Worm (Caenorhabditis elegans) whole organism, early embryonic: ENCODE data around the gene F58B3.4.
A peak's percentile ranks its signal among the peaks of the same experiment; 100 is the strongest.

ENCODE experiments used
- ama-1 ChIP-seq: fragments of 150-350 bp; optimal IDR thresholded peaks from 2 replicates; lab custom pipeline; 2014
- hmg-4 ChIP-seq: fragments of 200-800 bp; sonication (Bioruptor generic); optimal IDR thresholded peaks from 2 replicates; lab custom pipeline; 2018; ENCODE audit warnings: mild to moderate bottlenecking, missing genetic modification characterization, missing compliant biosample characterization
- pes-1 ChIP-seq: fragments of 200-800 bp; sonication (Bioruptor generic); IDR thresholded peaks from 2 replicates; pipeline ENCODE4 v1.3.6; 2022; ENCODE audit warnings: missing genetic modification reagents, missing genetic modification characterization, missing compliant biosample characterization
- sea-1 ChIP-seq: fragments of 200-800 bp; sonication (Bioruptor generic); conservative IDR thresholded peaks from 2 replicates; pipeline ENCODE4 v1.3.6; 2022; ENCODE audit warnings: missing genetic modification characterization, missing compliant biosample characterization
- tbx-37 ChIP-seq: fragments of 200-800 bp; sonication (Bioruptor generic); conservative IDR thresholded peaks from 2 replicates; pipeline ENCODE4 v1.3.6; 2022; ENCODE audit warnings: missing genetic modification reagents, missing genetic modification characterization, missing compliant biosample characterization

F58B3.4 gene

DNA sequence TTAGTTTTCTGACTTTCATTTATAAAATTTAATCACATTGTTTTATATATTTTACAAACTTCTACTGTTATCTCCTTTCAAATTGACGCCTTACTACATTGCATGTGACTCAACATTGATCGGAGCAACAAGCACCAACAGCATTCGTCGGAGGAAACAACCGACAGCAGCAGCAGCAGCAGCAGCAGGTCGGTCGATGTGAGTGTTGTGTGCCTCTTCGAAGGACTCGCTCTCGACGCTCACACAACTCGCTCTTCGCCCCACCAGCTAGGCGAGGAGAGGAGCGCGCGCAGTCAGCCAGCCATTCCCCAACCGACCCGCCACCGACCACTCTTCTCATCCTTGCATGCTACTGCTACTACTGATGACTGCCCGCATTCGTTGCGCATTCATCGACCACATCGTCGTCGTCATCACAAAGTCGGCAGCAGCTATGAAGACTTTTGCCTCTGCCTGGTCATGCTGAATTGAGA, 47.7 kb downstream of the F58B3.4 start, which contains the start of gene F12F6.1:
Gene F12F6.1, plus strand, starts transcription at position 51 of the 473 bp plus-strand sequence.
- TF ChIP-seq sea-1 (GFP tag; lab: Robert Waterston, UW) (0 out of 2 replicates have a peak, but pooled peaks have one; percentile 46), ama-1 (lab: Kevin White, UChicago) (no peak), hmg-4 (GFP tag; lab: Kevin White, UChicago) (peak; percentile 81)

DNA sequence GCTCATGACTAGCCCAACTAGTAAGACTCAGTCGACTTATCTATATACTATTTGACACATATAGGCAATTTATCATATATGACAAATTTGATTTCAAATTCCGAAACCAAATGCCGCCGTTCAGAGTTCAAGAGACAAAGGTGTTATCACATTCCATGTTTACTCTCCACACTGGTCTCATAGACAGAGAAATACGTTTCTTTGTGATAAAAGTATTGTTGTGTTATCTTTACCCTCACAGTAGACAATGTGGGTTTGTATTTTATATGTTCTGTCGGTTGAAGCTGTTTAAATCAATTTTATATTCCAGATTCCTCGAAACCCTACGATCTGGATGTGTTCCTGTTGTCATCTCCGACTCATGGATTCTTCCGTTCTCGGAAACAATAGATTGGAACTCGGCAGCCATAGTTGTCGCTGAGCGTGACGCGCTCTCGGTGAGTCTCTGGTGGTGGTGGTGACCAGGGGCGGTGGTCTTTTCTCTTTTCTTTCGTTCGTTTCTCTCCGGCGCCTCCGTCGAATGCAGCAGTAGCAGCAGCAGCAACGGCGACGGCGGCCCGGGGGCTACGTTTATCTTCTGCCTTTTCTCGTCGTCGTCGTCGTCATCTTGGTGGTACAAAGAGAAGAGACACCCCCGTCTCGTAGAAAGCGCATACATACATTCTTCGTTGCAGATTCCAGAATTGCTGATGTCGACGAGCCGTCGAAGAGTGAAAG, 49.0 kb downstream of the F58B3.4 start:
- TF ChIP-seq tbx-37 (no peak), ama-1 (lab: Kevin White, UChicago) (no peak), pes-1 (GFP tag; lab: Robert Waterston, UW) (peak; percentile 22; the same call in 1 of the 2 replicates), hmg-4 (GFP tag; lab: Kevin White, UChicago) (peak; percentile 16)
